Fruit fly (Drosophila melanogaster): ENCODE measurements around the gene Gr98d.
A peak's percentile ranks its signal among the peaks of the same experiment; 100 is the strongest.

The Gr98d gene

DNA sequence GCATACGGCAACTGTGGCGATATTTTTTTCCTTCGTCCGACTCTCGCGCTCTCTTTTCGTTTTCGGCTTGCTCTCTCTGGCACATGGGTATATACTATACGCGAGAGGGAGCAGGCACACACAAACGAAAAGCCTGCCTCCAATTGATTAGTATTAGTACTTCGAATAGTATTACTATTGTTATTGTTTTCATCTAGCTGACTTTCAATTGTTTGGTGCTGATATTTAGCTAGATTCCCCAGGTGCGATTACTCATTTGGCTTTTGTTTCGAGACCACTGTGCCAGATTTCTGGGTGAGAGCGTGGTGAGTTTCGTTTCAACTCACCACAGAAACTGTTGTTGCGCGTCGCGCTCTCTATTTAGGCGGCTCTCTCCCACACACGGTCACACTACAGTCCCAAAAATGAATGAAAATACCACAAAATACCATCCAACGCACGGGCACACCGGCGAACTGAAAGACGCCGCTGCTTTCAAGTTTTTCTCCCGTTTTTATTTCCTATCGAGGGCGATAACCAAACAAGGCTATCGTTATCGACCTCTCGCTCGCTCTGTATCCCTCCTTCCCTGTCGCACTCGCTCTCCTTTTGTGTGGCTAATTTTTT is 35.5 kb downstream of the Gr98d start:
- TF ChIP-seq CG14711 (tag; optimal IDR thresholded peaks at IDR 0.05) (peak; percentile 61), toe (GFP tag; optimal IDR thresholded peaks at IDR 0.05) (peak; percentile 34), CG1620 (GFP tag; optimal IDR thresholded peaks at IDR 0.05) (peak; percentile 18), cic (GFP tag; optimal IDR thresholded peaks at IDR 0.05) (peak; percentile 97), CG7101 (tag; optimal IDR thresholded peaks at IDR 0.05) (peak; percentile 79), cnc (optimal IDR thresholded peaks at IDR 0.05) (no peak), bab1 (GFP tag; optimal IDR thresholded peaks at IDR 0.05) (peak; percentile 31), CG7045 (GFP tag; optimal IDR thresholded peaks at IDR 0.05) (peak; percentile 59), ovo (GFP tag; optimal IDR thresholded peaks at IDR 0.05) (peak; percentile 3), pad (GFP tag; optimal IDR thresholded peaks at IDR 0.05) (peak; percentile 35), CG12768 (GFP tag; optimal IDR thresholded peaks at IDR 0.05) (peak; percentile 76), kay (GFP tag; ENCODE audit: borderline replicate concordance) (no peak), Clk (GFP tag; optimal IDR thresholded peaks at IDR 0.05) (peak; percentile 25), Mnt (GFP tag; optimal IDR thresholded peaks at IDR 0.05) (peak; percentile 84), Hr96 (GFP tag; optimal IDR thresholded peaks at IDR 0.05) (peak; percentile 66), tj (GFP tag; optimal IDR thresholded peaks at IDR 0.05) (peak; percentile 32), CG11617 (GFP tag; optimal IDR thresholded peaks at IDR 0.05) (peak; percentile 54), CG33017 (tag; optimal IDR thresholded peaks at IDR 0.05) (peak; percentile 89), CG5204 (GFP tag; optimal IDR thresholded peaks at IDR 0.05) (peak; percentile 41), Crg-1 (GFP tag; optimal IDR thresholded peaks at IDR 0.05) (no peak)

DNA sequence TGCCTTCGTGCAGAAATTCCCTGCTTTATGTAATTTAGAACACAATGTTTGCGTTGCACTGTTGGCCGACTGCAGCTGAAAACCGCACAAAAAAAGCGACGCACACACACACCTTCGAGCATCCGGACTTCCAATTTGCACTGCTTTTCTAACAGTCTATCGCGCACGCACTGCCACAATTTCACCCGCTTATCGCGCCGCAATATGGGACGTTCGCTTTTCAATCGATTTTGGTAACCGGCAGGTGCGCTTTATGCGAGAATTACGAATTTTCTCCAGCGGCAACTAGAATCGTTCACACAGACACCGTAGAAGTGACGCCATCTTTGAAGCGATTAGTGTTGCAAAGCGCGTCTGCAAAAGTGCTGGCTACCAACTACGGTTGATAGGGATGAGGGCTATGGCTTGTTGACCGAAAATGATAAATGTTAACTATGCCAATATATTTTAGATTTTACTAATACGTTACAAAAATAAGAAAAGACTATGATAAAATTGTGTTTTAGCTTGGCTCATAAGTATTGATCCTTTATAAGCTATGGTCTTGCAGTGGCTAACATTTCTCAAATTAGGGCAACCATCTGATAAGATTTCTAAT is 36.1 kb downstream of the Gr98d start, which contains the start of gene wdb:
TSS of gene wdb (minus strand) at position 352 of the 598 bp plus-strand sequence.
- TF ChIP-seq cnc (optimal IDR thresholded peaks at IDR 0.05) (no peak), CG11617 (GFP tag; optimal IDR thresholded peaks at IDR 0.05) (peak; percentile 53), CG12768 (GFP tag; optimal IDR thresholded peaks at IDR 0.05) (peak; percentile 75), CG7045 (GFP tag; optimal IDR thresholded peaks at IDR 0.05) (peak; percentile 56), ovo (GFP tag; optimal IDR thresholded peaks at IDR 0.05) (no peak), bab1 (GFP tag; optimal IDR thresholded peaks at IDR 0.05) (no peak), tj (GFP tag; optimal IDR thresholded peaks at IDR 0.05) (peak; percentile 18), toe (GFP tag; optimal IDR thresholded peaks at IDR 0.05) (peak; percentile 81), CG7101 (tag; optimal IDR thresholded peaks at IDR 0.05) (peak; percentile 72), Crg-1 (GFP tag; optimal IDR thresholded peaks at IDR 0.05) (peak; percentile 62), Mnt (GFP tag; optimal IDR thresholded peaks at IDR 0.05) (peak; percentile 64), Hr96 (GFP tag; optimal IDR thresholded peaks at IDR 0.05) (peak; percentile 49), Clk (GFP tag; optimal IDR thresholded peaks at IDR 0.05) (peak; percentile 59), cic (GFP tag; optimal IDR thresholded peaks at IDR 0.05) (no peak), CG14711 (tag; optimal IDR thresholded peaks at IDR 0.05) (peak; percentile 28), CG5204 (GFP tag; optimal IDR thresholded peaks at IDR 0.05) (peak; percentile 68), CG33017 (tag; optimal IDR thresholded peaks at IDR 0.05) (peak; percentile 23), pad (GFP tag; optimal IDR thresholded peaks at IDR 0.05) (peak; percentile 54), CG1620 (GFP tag; optimal IDR thresholded peaks at IDR 0.05) (peak; percentile 91), kay (GFP tag; ENCODE audit: borderline replicate concordance) (no peak)

DNA sequence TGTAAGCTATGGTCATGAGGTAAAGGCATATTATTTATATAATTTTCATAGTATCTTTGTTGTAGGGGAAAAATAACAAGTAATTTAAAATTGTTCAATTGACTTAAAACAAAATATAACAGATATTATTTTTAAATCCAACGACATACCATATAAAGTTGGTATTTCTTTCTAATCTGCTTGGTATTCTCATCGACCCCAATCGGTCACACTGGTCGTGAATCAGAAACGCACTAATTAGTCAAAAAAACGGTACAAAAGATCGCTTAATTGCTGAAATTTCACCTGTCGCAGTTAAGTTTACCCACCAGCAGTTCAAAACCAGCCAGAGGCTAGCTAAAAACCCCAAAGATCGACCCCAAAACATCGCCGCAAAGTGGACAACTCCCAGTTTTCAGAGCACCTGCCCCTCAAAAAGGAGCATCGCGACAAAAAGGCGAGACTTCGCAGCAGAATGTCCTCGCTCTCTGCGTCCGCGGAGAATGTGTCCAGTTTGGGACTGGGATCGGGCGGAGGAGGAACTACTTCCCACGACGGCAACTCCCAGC is 36.9 kb downstream of the Gr98d start, which contains the start of gene pins:
TSS of gene pins (plus strand) at position 207 of the 548 bp plus-strand sequence.
- TF ChIP-seq CG14711 (tag; optimal IDR thresholded peaks at IDR 0.05), result no peak
- TF ChIP-seq CG12768 (GFP tag; optimal IDR thresholded peaks at IDR 0.05), result no peak
- no peak for TF ChIP-seq tj (GFP tag; optimal IDR thresholded peaks at IDR 0.05)
- no peak for TF ChIP-seq Clk (GFP tag; optimal IDR thresholded peaks at IDR 0.05)
- TF ChIP-seq cic (GFP tag; optimal IDR thresholded peaks at IDR 0.05), result no peak
- TF ChIP-seq Mnt (GFP tag; optimal IDR thresholded peaks at IDR 0.05), result no peak
- TF ChIP-seq CG7101 (tag; optimal IDR thresholded peaks at IDR 0.05), result no peak
- no peak for TF ChIP-seq ovo (GFP tag; optimal IDR thresholded peaks at IDR 0.05)
- TF ChIP-seq CG33017 (tag; optimal IDR thresholded peaks at IDR 0.05), result no peak
- no peak for TF ChIP-seq Crg-1 (GFP tag; optimal IDR thresholded peaks at IDR 0.05)
- TF ChIP-seq CG1620 (GFP tag; optimal IDR thresholded peaks at IDR 0.05), result no peak
- TF ChIP-seq pad (GFP tag; optimal IDR thresholded peaks at IDR 0.05), result no peak
- TF ChIP-seq CG7045 (GFP tag; optimal IDR thresholded peaks at IDR 0.05), result no peak
- TF ChIP-seq cnc (optimal IDR thresholded peaks at IDR 0.05), result no peak
- no peak for TF ChIP-seq kay (GFP tag; ENCODE audit: borderline replicate concordance)
- no peak for TF ChIP-seq toe (GFP tag; optimal IDR thresholded peaks at IDR 0.05)
- no peak for TF ChIP-seq CG5204 (GFP tag; optimal IDR thresholded peaks at IDR 0.05)
- no peak for TF ChIP-seq CG11617 (GFP tag; optimal IDR thresholded peaks at IDR 0.05)
- no peak for TF ChIP-seq bab1 (GFP tag; optimal IDR thresholded peaks at IDR 0.05)

DNA sequence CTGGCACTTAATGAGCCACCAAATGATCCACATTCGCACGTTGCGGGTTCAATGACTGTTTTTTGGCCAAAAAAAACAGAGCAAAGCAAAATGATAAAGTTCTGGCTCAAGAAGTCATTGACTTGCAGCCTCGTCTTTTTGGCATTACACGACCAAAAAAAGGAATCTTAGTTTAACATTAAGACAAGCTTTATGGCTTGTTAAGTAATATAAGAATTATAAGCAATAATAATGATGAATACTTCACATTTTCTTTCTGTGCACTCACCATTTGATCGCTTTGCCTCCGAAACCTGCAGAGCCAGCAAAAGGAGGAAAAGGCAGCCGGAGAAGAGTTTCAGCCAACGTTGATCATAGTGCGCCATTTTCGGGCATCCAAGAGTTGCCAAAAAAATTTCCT is 47.3 kb downstream of the Gr98d start:
- TF ChIP-seq CG7101 (tag; optimal IDR thresholded peaks at IDR 0.05), result no peak
- TF ChIP-seq CG33017 (tag; optimal IDR thresholded peaks at IDR 0.05), result no peak
- no peak for TF ChIP-seq CG11617 (GFP tag; optimal IDR thresholded peaks at IDR 0.05)
- no peak for TF ChIP-seq Crg-1 (GFP tag; optimal IDR thresholded peaks at IDR 0.05)
- no peak for TF ChIP-seq CG14711 (tag; optimal IDR thresholded peaks at IDR 0.05)
- TF ChIP-seq CG12768 (GFP tag; optimal IDR thresholded peaks at IDR 0.05), result no peak
- TF ChIP-seq cic (GFP tag; optimal IDR thresholded peaks at IDR 0.05), result no peak

DNA sequence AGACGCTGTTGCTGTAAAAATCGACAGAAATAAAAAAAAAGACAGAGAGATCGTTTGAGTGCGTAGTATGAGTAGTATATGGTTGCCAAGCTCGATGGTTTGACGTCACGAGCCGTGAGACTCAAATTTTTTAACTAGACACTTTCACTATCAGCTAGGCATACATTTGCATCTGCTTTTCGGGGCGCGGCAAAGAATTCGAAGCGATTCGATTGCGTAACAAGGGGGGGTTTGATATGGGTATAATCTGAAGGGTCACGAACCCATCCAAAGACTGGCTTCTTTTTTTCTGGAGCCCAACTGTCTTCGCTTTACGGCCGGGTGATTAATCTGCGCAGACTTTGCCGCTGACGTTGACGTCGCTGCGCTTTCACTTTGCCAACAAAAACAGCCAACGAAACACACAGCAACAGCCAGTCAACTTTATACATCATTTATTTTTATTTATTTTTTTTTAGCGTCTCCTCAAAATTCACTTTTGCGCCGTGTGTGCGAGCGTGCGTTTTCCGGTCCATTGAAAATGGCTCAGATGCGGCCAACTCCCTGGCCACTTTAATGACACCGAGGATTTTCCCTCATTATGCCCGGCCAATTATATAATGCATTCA is 47.8 kb downstream of the Gr98d start:
- no peak for TF ChIP-seq CG7101 (tag; optimal IDR thresholded peaks at IDR 0.05)
- TF ChIP-seq ovo (GFP tag; optimal IDR thresholded peaks at IDR 0.05), result no peak
- TF ChIP-seq CG33017 (tag; optimal IDR thresholded peaks at IDR 0.05), result no peak
- no peak for TF ChIP-seq kay (GFP tag; ENCODE audit: borderline replicate concordance)
- TF ChIP-seq Crg-1 (GFP tag; optimal IDR thresholded peaks at IDR 0.05), result no peak
- TF ChIP-seq pad (GFP tag; optimal IDR thresholded peaks at IDR 0.05), result no peak
- no peak for TF ChIP-seq Hr96 (GFP tag; optimal IDR thresholded peaks at IDR 0.05)
- no peak for TF ChIP-seq cic (GFP tag; optimal IDR thresholded peaks at IDR 0.05)
- no peak for TF ChIP-seq toe (GFP tag; optimal IDR thresholded peaks at IDR 0.05)
- TF ChIP-seq CG5204 (GFP tag; optimal IDR thresholded peaks at IDR 0.05), result no peak
- no peak for TF ChIP-seq CG7045 (GFP tag; optimal IDR thresholded peaks at IDR 0.05)
- TF ChIP-seq Mnt (GFP tag; optimal IDR thresholded peaks at IDR 0.05), result no peak
- no peak for TF ChIP-seq tj (GFP tag; optimal IDR thresholded peaks at IDR 0.05)
- TF ChIP-seq Clk (GFP tag; optimal IDR thresholded peaks at IDR 0.05), result no peak
- no peak for TF ChIP-seq CG11617 (GFP tag; optimal IDR thresholded peaks at IDR 0.05)
- no peak for TF ChIP-seq CG14711 (tag; optimal IDR thresholded peaks at IDR 0.05)
- TF ChIP-seq bab1 (GFP tag; optimal IDR thresholded peaks at IDR 0.05), result no peak
- TF ChIP-seq cnc (optimal IDR thresholded peaks at IDR 0.05), result no peak
- no peak for TF ChIP-seq CG12768 (GFP tag; optimal IDR thresholded peaks at IDR 0.05)

Measured in whole organism, adult.